Worm (Caenorhabditis elegans) whole organism, L2 larva: Measurements from ENCODE around the gene srab-21.

Experiments used
- F13H6.1 ChIP-seq: sonication (generic microtip); optimal IDR thresholded peaks from 2 replicates; lab custom pipeline; 2016; ENCODE audit warnings: missing genetic modification characterization, missing compliant biosample characterization
- ZK546.5 ChIP-seq: sonication (generic microtip); optimal IDR thresholded peaks from 2 replicates; lab custom pipeline; 2017; ENCODE audit warnings: missing biosample characterization, missing genetic modification characterization
- alr-1 ChIP-seq: fragments of 150-350 bp; optimal IDR thresholded peaks from 2 replicates; lab custom pipeline; 2014; ENCODE audit warnings: missing biosample characterization, missing genetic modification characterization
- aly-2 ChIP-seq: fragments of 150-350 bp; optimal IDR thresholded peaks from 2 replicates; lab custom pipeline; 2014; ENCODE audit warnings: missing biosample characterization, missing genetic modification characterization
- ama-1 ChIP-seq: fragments of 150-350 bp; optimal IDR thresholded peaks from 2 replicates; lab custom pipeline; 2018; ENCODE audit warnings: inconsistent platforms
- dmd-4 ChIP-seq: sonication (generic microtip); optimal IDR thresholded peaks from 2 replicates; lab custom pipeline; 2017; ENCODE audit warnings: missing biosample characterization, missing genetic modification characterization
- elt-1 ChIP-seq: fragments of 150-350 bp; optimal IDR thresholded peaks from 2 replicates; lab custom pipeline; 2014; ENCODE audit warnings: missing biosample characterization, missing genetic modification characterization
- elt-3 ChIP-seq: sonication (generic microtip); optimal IDR thresholded peaks from 2 replicates; lab custom pipeline; 2017; ENCODE audit warnings: missing biosample characterization, missing genetic modification characterization
- fos-1 ChIP-seq: fragments of 150-350 bp; optimal IDR thresholded peaks from 2 replicates; lab custom pipeline; 2014; ENCODE audit warnings: missing biosample characterization, missing genetic modification characterization
- gmeb-1 ChIP-seq: fragments of 150-350 bp; optimal IDR thresholded peaks from 2 replicates; lab custom pipeline; 2014; ENCODE audit warnings: missing biosample characterization, missing genetic modification characterization
- lin-11 ChIP-seq: fragments of 150-350 bp; sonication (generic microtip); optimal IDR thresholded peaks from 2 replicates; lab custom pipeline; 2014; ENCODE audit warnings: missing biosample characterization, missing genetic modification characterization, inconsistent platforms, mixed read lengths
- lin-13 ChIP-seq: fragments of 150-350 bp; optimal IDR thresholded peaks from 2 replicates; lab custom pipeline; 2014; ENCODE audit warnings: missing biosample characterization, missing genetic modification reagents, missing genetic modification characterization
- lsy-2 ChIP-seq, 2 experiments: fragments of 150-350 bp in 1 of 2; sonication (generic microtip) in 1 of 2; optimal IDR thresholded peaks; 2 replicates each; lab custom pipeline; 2014 to 2017; ENCODE audit warnings: missing biosample characterization in 2 of 2, missing genetic modification characterization in 2 of 2
- mab-5 ChIP-seq: fragments of 150-350 bp; optimal IDR thresholded peaks from 2 replicates; lab custom pipeline; 2014; ENCODE audit warnings: missing biosample characterization, missing genetic modification characterization
- mbf-1 ChIP-seq: sonication (generic microtip); optimal IDR thresholded peaks from 2 replicates; lab custom pipeline; 2017; ENCODE audit warnings: missing biosample characterization, missing genetic modification characterization
- mdl-1 ChIP-seq, 2 experiments: fragments of 150-350 bp in 1 of 2; sonication (generic microtip) in 1 of 2; optimal IDR thresholded peaks; 2 replicates each; lab custom pipeline; 2017; ENCODE audit warnings: missing biosample characterization in 2 of 2, missing genetic modification characterization in 2 of 2
- nhr-10 ChIP-seq: sonication (generic microtip); optimal IDR thresholded peaks from 2 replicates; lab custom pipeline; 2017; ENCODE audit warnings: missing biosample characterization, missing genetic modification characterization
- nhr-11 ChIP-seq: fragments of 150-350 bp; optimal IDR thresholded peaks from 2 replicates; lab custom pipeline; 2014; ENCODE audit warnings: missing biosample characterization, missing genetic modification characterization
- nhr-12 ChIP-seq: fragments of 150-350 bp; optimal IDR thresholded peaks from 2 replicates; lab custom pipeline; 2014; ENCODE audit warnings: missing biosample characterization, missing genetic modification characterization
- nhr-23 ChIP-seq: fragments of 150-350 bp; optimal IDR thresholded peaks from 2 replicates; lab custom pipeline; 2014; ENCODE audit warnings: missing biosample characterization, missing genetic modification reagents, missing genetic modification characterization
- nhr-237 ChIP-seq: fragments of 150-350 bp; optimal IDR thresholded peaks from 2 replicates; lab custom pipeline; 2014; ENCODE audit warnings: missing biosample characterization, missing genetic modification characterization
- nhr-25 ChIP-seq: fragments of 150-350 bp; sonication (generic microtip); optimal IDR thresholded peaks from 3 replicates; lab custom pipeline; 2014; ENCODE audit warnings: missing biosample characterization, missing genetic modification characterization
- nhr-6 ChIP-seq: fragments of 150-350 bp; optimal IDR thresholded peaks from 2 replicates; lab custom pipeline; 2014; ENCODE audit warnings: missing biosample characterization, missing genetic modification characterization
- peb-1 ChIP-seq: fragments of 150-350 bp; optimal IDR thresholded peaks from 2 replicates; lab custom pipeline; 2014; ENCODE audit warnings: missing biosample characterization, missing genetic modification characterization
- sem-4 ChIP-seq: fragments of 150-350 bp; optimal IDR thresholded peaks from 2 replicates; lab custom pipeline; 2014; ENCODE audit warnings: missing biosample characterization, missing genetic modification reagents, missing genetic modification characterization
- skn-1 ChIP-seq: sonication (generic microtip); optimal IDR thresholded peaks from 2 replicates; lab custom pipeline; 2017; ENCODE audit warnings: missing biosample characterization, missing genetic modification characterization
- sma-9 ChIP-seq, 2 experiments: fragments of 150-350 bp in 1 of 2; sonication (generic microtip) in 1 of 2; optimal IDR thresholded peaks; 2 replicates each; lab custom pipeline; 2014 to 2016; ENCODE audit warnings: missing genetic modification characterization in 2 of 2, mild to moderate bottlenecking in 1 of 2, missing biosample characterization in 1 of 2, missing compliant biosample characterization in 1 of 2, missing genetic modification reagents in 1 of 2, moderate library complexity in 1 of 2
- unc-55 ChIP-seq: fragments of 150-350 bp; sonication (generic microtip); optimal IDR thresholded peaks from 3 replicates; lab custom pipeline; 2014; ENCODE audit warnings: missing biosample characterization, missing genetic modification reagents, missing genetic modification characterization
- zag-1 ChIP-seq: fragments of 150-350 bp; optimal IDR thresholded peaks from 2 replicates; lab custom pipeline; 2014; ENCODE audit warnings: missing biosample characterization, missing genetic modification characterization
- ztf-1 ChIP-seq: fragments of 200-800 bp; sonication (Bioruptor generic); conservative IDR thresholded peaks from 2 replicates; pipeline ENCODE4 v1.3.6; 2022; ENCODE audit warnings: missing genetic modification characterization, missing compliant biosample characterization

srab-21 gene

ce11 chrV:3464897-3465296 lies 40.7 kb upstream of the srab-21 start:
- TF ChIP-seq alr-1 (tag; lab: Kevin White, UChicago) (no peak), lin-11 (no peak)

ce11 chrV:3463514-3463913 lies 39.3 kb upstream of the srab-21 start, which contains the start of gene slc-28.1:
Gene slc-28.1, plus strand, starts transcription at chrV:3463814.
- no peak for TF ChIP-seq nhr-25 (tag; lab: Kevin White, UChicago)
- TF ChIP-seq nhr-6 (tag; lab: Kevin White, UChicago) = no peak
- TF ChIP-seq nhr-23 = no peak
- TF ChIP-seq mbf-1 (tag; lab: Kevin White, UChicago) = no peak
- no peak for TF ChIP-seq nhr-11
- TF ChIP-seq fos-1 (tag; lab: Kevin White, UChicago) = no peak
- TF ChIP-seq gmeb-1 (tag; lab: Kevin White, UChicago) = no peak
- TF ChIP-seq nhr-12 (tag; lab: Kevin White, UChicago) = no peak
- no peak for TF ChIP-seq peb-1 (tag; lab: Kevin White, UChicago)
- TF ChIP-seq ztf-1 (GFP tag; lab: Robert Waterston, UW) = no peak
- no peak for TF ChIP-seq ZK546.5 (tag; lab: Kevin White, UChicago)
- TF ChIP-seq mab-5 (tag; lab: Kevin White, UChicago) = no peak
- TF ChIP-seq lin-11 = no peak

ce11 chrV:3459919-3460318 lies 35.7 kb upstream of the srab-21 start, which contains the start of gene slc-28.2:
Gene slc-28.2, plus strand, starts transcription at chrV:3460219.
- TF ChIP-seq nhr-6 (tag; lab: Kevin White, UChicago) = no peak

ce11 chrV:3455135-3455747 lies 31.0 kb upstream of the srab-21 start:
- no peak for TF ChIP-seq elt-3
- no peak for TF ChIP-seq F13H6.1 (tag; lab: Kevin White, UChicago)
- no peak for TF ChIP-seq nhr-23
- no peak for TF ChIP-seq zag-1
- TF ChIP-seq unc-55 (GFP tag; lab: Kevin White, UChicago) = no peak
- TF ChIP-seq nhr-10 (tag; lab: Kevin White, UChicago) = no peak
- no peak for TF ChIP-seq nhr-237 (tag; lab: Kevin White, UChicago)
- TF ChIP-seq ama-1 (lab: Kevin White, UChicago) = no peak
- TF ChIP-seq dmd-4 = no peak
- TF ChIP-seq nhr-11 = no peak
- TF ChIP-seq lsy-2 (tag; optimal IDR thresholded peaks at IDR 0.05; lab: Kevin White, UChicago) = no peak
- TF ChIP-seq lin-11 = no peak
- no peak for TF ChIP-seq skn-1

ce11 chrV:3454620-3455019 lies 30.4 kb upstream of the srab-21 start:
- no peak for TF ChIP-seq lsy-2 (tag; optimal IDR thresholded peaks at IDR 0.05; lab: Kevin White, UChicago)
- TF ChIP-seq gmeb-1 (tag; lab: Kevin White, UChicago) = no peak
- TF ChIP-seq ama-1 (lab: Kevin White, UChicago) = no peak

- TF ChIP-seq nhr-23 = no peak
- no peak for TF ChIP-seq nhr-6 (tag; lab: Kevin White, UChicago)
- no peak for TF ChIP-seq lin-11
- no peak for TF ChIP-seq elt-1 (tag; lab: Kevin White, UChicago)
- TF ChIP-seq dmd-4 = no peak
- no peak for TF ChIP-seq nhr-12 (tag; lab: Kevin White, UChicago)
- TF ChIP-seq lin-13 (GFP tag; lab: Kevin White, UChicago) = no peak
- no peak for TF ChIP-seq aly-2
- no peak for TF ChIP-seq sem-4 (tag; lab: Kevin White, UChicago)
- TF ChIP-seq lsy-2 (tag; optimal IDR thresholded peaks at IDR 0.05; lab: Kevin White, UChicago) = no peak
- no peak for TF ChIP-seq ZK546.5 (tag; lab: Kevin White, UChicago)
- no peak for TF ChIP-seq gmeb-1 (tag; lab: Kevin White, UChicago)
- no peak for TF ChIP-seq sma-9 (GFP tag; optimal IDR thresholded peaks at IDR 0.05; lab: Kevin White, UChicago)
- no peak for TF ChIP-seq sma-9 (tag; optimal IDR thresholded peaks at IDR 0.05; lab: Kevin White, UChicago)
- no peak for TF ChIP-seq mdl-1 (tag; optimal IDR thresholded peaks at IDR 0.05; lab: Kevin White, UChicago)
These were observed 28.2 kb upstream of the srab-21 start for ce11 chrV:3452489-3452888.
